Worm (Caenorhabditis elegans): ENCODE results near the gene fbxa-147.

fbxa-147 gene

ce11 chrV:14685435-14686058 is 30.8 kb upstream of the fbxa-147 start, which contains the start of gene C47E8.4 (continued):
- no peak for TF ChIP-seq npax-4 (tag; optimal IDR thresholded peaks at IDR 0.05)
- peak; percentile 100 for TF ChIP-seq nfya-1 (tag; optimal IDR thresholded peaks at IDR 0.05)
- peak; percentile 69 for TF ChIP-seq fkh-6 (tag; optimal IDR thresholded peaks at IDR 0.05)
- TF ChIP-seq fkh-10 (GFP tag; optimal IDR thresholded peaks at IDR 0.05): peak; percentile 30
- TF ChIP-seq sdc-2 (tag; optimal IDR thresholded peaks at IDR 0.05): peak; percentile 64
- peak; percentile 12 for TF ChIP-seq ceh-48 (tag; optimal IDR thresholded peaks at IDR 0.05)
- peak; percentile 99 for TF ChIP-seq C08G9.2 (tag; optimal IDR thresholded peaks at IDR 0.05)
- peak; percentile 33 for TF ChIP-seq hlh-30 (tag; optimal IDR thresholded peaks at IDR 0.05; ENCODE audit: insufficient read depth)
- TF ChIP-seq lin-11 (tag; optimal IDR thresholded peaks at IDR 0.05): no peak
- no peak for TF ChIP-seq T23F11.4 (GFP tag; optimal IDR thresholded peaks at IDR 0.05)
- TF ChIP-seq rnt-1 (tag; optimal IDR thresholded peaks at IDR 0.05): peak; percentile 93
- TF ChIP-seq gmeb-2 (tag; optimal IDR thresholded peaks at IDR 0.05): no peak
- peak; percentile 86 for TF ChIP-seq ceh-14 (tag; optimal IDR thresholded peaks at IDR 0.05)
- peak; percentile 50 for TF ChIP-seq lim-6 (tag; optimal IDR thresholded peaks at IDR 0.05)
- TF ChIP-seq nhr-232 (tag; optimal IDR thresholded peaks at IDR 0.05): no peak
- TF ChIP-seq che-1 (tag; optimal IDR thresholded peaks at IDR 0.05): peak; percentile 6
- no peak for TF ChIP-seq sox-4 (tag; optimal IDR thresholded peaks at IDR 0.05)
- TF ChIP-seq fax-1 (tag; optimal IDR thresholded peaks at IDR 0.05): peak; percentile 73
- TF ChIP-seq ceh-19 (GFP tag; optimal IDR thresholded peaks at IDR 0.05): no peak
- no peak for TF ChIP-seq K02D7.2 (tag; optimal IDR thresholded peaks at IDR 0.05)
- TF ChIP-seq ttx-3 (tag; optimal IDR thresholded peaks at IDR 0.05): peak; percentile 47
- TF ChIP-seq mec-3 (tag; optimal IDR thresholded peaks at IDR 0.05; ENCODE audit: borderline replicate concordance): peak; percentile 83
- peak; percentile 96 for TF ChIP-seq unc-42 (tag; optimal IDR thresholded peaks at IDR 0.05)
- no peak for TF ChIP-seq ceh-45 (GFP tag; IDR thresholded peaks at IDR 0.05)
- no peak for TF ChIP-seq ceh-6 (GFP tag; optimal IDR thresholded peaks at IDR 0.05)

- TF ChIP-seq pha-2 (tag; optimal IDR thresholded peaks at IDR 0.05) (no peak), ceh-45 (GFP tag; IDR thresholded peaks at IDR 0.05) (no peak), hlh-30 (tag; optimal IDR thresholded peaks at IDR 0.05; ENCODE audit: insufficient read depth) (no peak), dve-1 (tag; optimal IDR thresholded peaks at IDR 0.05) (no peak), Y22D7AL.16 (tag; optimal IDR thresholded peaks at IDR 0.05) (no peak), syd-9 (tag; optimal IDR thresholded peaks at IDR 0.05) (no peak), pqm-1 (tag; optimal IDR thresholded peaks at IDR 0.05) (peak; percentile 4), sox-2 (GFP tag; IDR thresholded peaks at IDR 0.05) (no peak), unc-3 (GFP tag; conservative IDR thresholded peaks at IDR 0.05) (no peak), unc-3 (tag; optimal IDR thresholded peaks at IDR 0.05) (no peak), ahr-1 (tag; optimal IDR thresholded peaks at IDR 0.05) (no peak), hlh-15 (tag; optimal IDR thresholded peaks at IDR 0.05) (no peak), madf-2 (tag; optimal IDR thresholded peaks at IDR 0.05) (no peak), hlh-6 (tag; optimal IDR thresholded peaks at IDR 0.05) (peak; percentile 8), pros-1 (tag; optimal IDR thresholded peaks at IDR 0.05) (no peak), nhr-232 (tag; optimal IDR thresholded peaks at IDR 0.05) (no peak), ceh-48 (tag; optimal IDR thresholded peaks at IDR 0.05) (no peak)
These were observed 29.8 kb upstream of the fbxa-147 start for ce11 chrV:14686231-14687105.
